Worm (Caenorhabditis elegans) whole organism, L3 larva: ENCODE results near the gene hecw-1.

Source experiments
- R02D3.7 ChIP-seq: fragments of 150-350 bp; optimal IDR thresholded peaks from 2 replicates; lab custom pipeline; 2014; ENCODE audit warnings: missing biosample characterization, missing genetic modification characterization
- aly-2 ChIP-seq: fragments of 150-350 bp; optimal IDR thresholded peaks from 2 replicates; lab custom pipeline; 2014; ENCODE audit warnings: missing biosample characterization, missing genetic modification characterization
- ceh-28 ChIP-seq: fragments of 150-350 bp; optimal IDR thresholded peaks from 2 replicates; lab custom pipeline; 2014; ENCODE audit warnings: missing biosample characterization, missing genetic modification reagents, missing genetic modification characterization
- fkh-2 ChIP-seq: fragments of 150-350 bp; optimal IDR thresholded peaks from 2 replicates; lab custom pipeline; 2014; ENCODE audit warnings: missing biosample characterization, missing genetic modification reagents, missing genetic modification characterization
- mdl-1 ChIP-seq: fragments of 150-350 bp; optimal IDR thresholded peaks from 2 replicates; lab custom pipeline; 2014; ENCODE audit warnings: missing biosample characterization, missing genetic modification characterization
- nfya-1 ChIP-seq: sonication (generic microtip); optimal IDR thresholded peaks from 2 replicates; lab custom pipeline; 2017; ENCODE audit warnings: missing genetic modification characterization, mild to moderate bottlenecking, missing compliant biosample characterization, antibody characterized with exemption, moderate library complexity; ENCODE audit not compliant: insufficient read depth
- nhr-11 ChIP-seq: fragments of 150-350 bp; optimal IDR thresholded peaks from 2 replicates; lab custom pipeline; 2014; ENCODE audit warnings: missing biosample characterization, missing genetic modification characterization
- nhr-237 ChIP-seq: fragments of 150-350 bp; optimal IDR thresholded peaks from 2 replicates; lab custom pipeline; 2014; ENCODE audit warnings: missing biosample characterization, missing genetic modification characterization
- nhr-28 ChIP-seq: fragments of 150-350 bp; optimal IDR thresholded peaks from 2 replicates; lab custom pipeline; 2014; ENCODE audit warnings: missing biosample characterization, missing genetic modification characterization
- skn-1 ChIP-seq: fragments of 150-350 bp; optimal IDR thresholded peaks from 2 replicates; lab custom pipeline; 2014; ENCODE audit warnings: missing biosample characterization, missing genetic modification characterization
- unc-62 ChIP-seq: fragments of 150-350 bp; sonication (generic microtip); optimal IDR thresholded peaks from 4 replicates; lab custom pipeline; 2014; ENCODE audit warnings: missing biosample characterization, missing genetic modification reagents, missing genetic modification characterization

DNA sequence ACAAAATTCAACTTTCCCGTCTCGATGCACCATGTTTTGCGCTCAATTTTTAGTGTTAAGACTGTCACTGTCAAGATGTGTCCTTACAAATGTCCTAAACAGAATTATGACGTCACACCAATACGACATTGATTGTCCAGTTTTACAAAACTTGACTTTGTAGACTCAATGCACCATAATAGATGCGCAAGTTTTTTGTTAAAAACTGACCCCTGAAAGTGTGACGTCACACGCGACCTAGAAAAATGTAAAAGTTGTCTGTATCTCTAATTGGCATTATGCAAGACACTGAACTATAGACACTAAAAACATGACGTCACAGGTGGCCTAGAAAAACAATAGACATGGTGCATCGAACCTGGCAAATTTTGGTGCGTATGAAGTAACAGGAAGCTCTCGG, 38.7 kb downstream of the hecw-1 start:
- TF ChIP-seq nfya-1 (tag; lab: Kevin White, UChicago): no peak
- TF ChIP-seq mdl-1 (tag; lab: Kevin White, UChicago): no peak
- TF ChIP-seq ceh-28 (tag; lab: Kevin White, UChicago): no peak
- no peak for TF ChIP-seq R02D3.7
- no peak for TF ChIP-seq nhr-28 (tag; lab: Kevin White, UChicago)
- TF ChIP-seq nhr-11 (tag; lab: Kevin White, UChicago): no peak
- TF ChIP-seq unc-62 (GFP tag; lab: Kevin White, UChicago): no peak
- no peak for TF ChIP-seq fkh-2 (tag; lab: Kevin White, UChicago)
- TF ChIP-seq aly-2 (tag; lab: Kevin White, UChicago): no peak
- TF ChIP-seq skn-1 (tag; lab: Kevin White, UChicago): no peak
- TF ChIP-seq nhr-237 (tag; lab: Kevin White, UChicago): no peak
